Worm (Caenorhabditis elegans): ENCODE data around the gene cyp-13A5.
A peak's percentile ranks its signal among the peaks of the same experiment; 100 is the strongest.

The cyp-13A5 gene

DNA sequence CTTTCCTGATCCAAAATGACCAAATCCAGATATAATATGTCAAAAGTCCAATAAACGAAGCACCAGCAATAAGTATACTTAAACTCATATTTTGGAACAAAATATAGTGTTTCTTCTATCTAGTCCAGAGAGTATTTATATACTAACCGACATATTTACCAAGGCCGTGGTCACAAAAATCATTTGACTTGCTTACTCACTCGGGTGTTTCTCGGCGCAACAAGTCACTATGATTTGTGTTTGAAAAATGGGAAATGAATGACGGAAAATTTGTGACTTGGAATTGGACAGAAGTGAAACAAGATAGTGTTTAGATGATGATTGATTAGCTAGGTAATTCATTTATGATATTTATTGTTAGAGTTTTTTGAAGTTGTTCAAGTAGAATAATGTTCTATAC lies at the start of gene cyp-13A5:
cyp-13A5 (minus strand) TSS at position 112 of the 400 bp plus-strand sequence.
- TF ChIP-seq ztf-3 (GFP tag; optimal IDR thresholded peaks at IDR 0.05) (no peak), nhr-80 (tag; optimal IDR thresholded peaks at IDR 0.05) (peak; percentile 85), hmg-1.2 (GFP tag; IDR thresholded peaks at IDR 0.05) (no peak), lsy-27 (tag; optimal IDR thresholded peaks at IDR 0.05; ENCODE audit: borderline replicate concordance, insufficient read depth) (no peak), hsf-1 (GFP tag; IDR thresholded peaks at IDR 0.05) (no peak), ceh-91 (GFP tag; IDR thresholded peaks at IDR 0.05) (no peak), cebp-1 (GFP tag; IDR thresholded peaks at IDR 0.05) (no peak), cebp-1 (tag; optimal IDR thresholded peaks at IDR 0.05) (peak; percentile 19)

ce11 chrII:9849497-9849896 lies 49.3 kb upstream of the cyp-13A5 start, which contains the start of gene old-2:
TSS of gene old-2 (minus strand) at chrII:9849597.
- TF ChIP-seq lsy-27 (tag; optimal IDR thresholded peaks at IDR 0.05; ENCODE audit: borderline replicate concordance, insufficient read depth) (no peak), D2030.7 (GFP tag; IDR thresholded peaks at IDR 0.05) (no peak), chd-7 (tag; optimal IDR thresholded peaks at IDR 0.05) (no peak), T26A5.8 (tag; optimal IDR thresholded peaks at IDR 0.05) (no peak), F33H1.4 (GFP tag; IDR thresholded peaks at IDR 0.05) (no peak), cebp-2 (GFP tag; IDR thresholded peaks at IDR 0.05) (no peak), gei-17 (GFP tag; optimal IDR thresholded peaks at IDR 0.05) (no peak), F39B2.1 (GFP tag; IDR thresholded peaks at IDR 0.05) (no peak), tbx-9 (tag; optimal IDR thresholded peaks at IDR 0.05; ENCODE audit: borderline replicate concordance) (no peak), ztf-25 (GFP tag; IDR thresholded peaks at IDR 0.05) (no peak), let-526 (GFP tag; IDR thresholded peaks at IDR 0.05) (no peak), T07F8.4 (tag; optimal IDR thresholded peaks at IDR 0.05) (no peak), dox-1 (GFP tag; IDR thresholded peaks at IDR 0.05) (no peak)

DNA sequence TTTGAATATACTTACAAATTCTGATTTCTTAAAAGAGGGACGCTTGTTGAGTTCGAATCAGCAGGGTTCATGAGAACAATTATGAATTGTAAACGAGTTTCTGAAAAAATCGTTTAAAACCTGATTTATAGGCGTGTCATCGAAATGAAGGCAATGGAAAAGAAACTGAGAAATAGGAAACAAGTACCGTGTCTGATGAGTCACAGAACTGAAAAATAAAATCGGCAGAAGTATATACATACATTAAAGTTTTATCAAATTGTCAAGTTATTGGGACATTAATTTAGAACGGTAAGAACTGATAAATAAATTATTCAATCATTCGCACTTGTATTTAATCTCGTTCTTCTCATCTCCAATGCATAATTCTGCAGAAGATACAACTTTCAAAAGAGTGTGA lies 45.1 kb upstream of the cyp-13A5 start, which contains the start of gene chil-9:
chil-9 (minus strand) TSS at position 101 of the 400 bp plus-strand sequence.
- TF ChIP-seq akir-1 (GFP tag; optimal IDR thresholded peaks at IDR 0.05) (no peak), ztf-25 (GFP tag; IDR thresholded peaks at IDR 0.05) (no peak), ceh-100 (GFP tag; IDR thresholded peaks at IDR 0.05) (no peak), fkh-3 (tag; optimal IDR thresholded peaks at IDR 0.05) (no peak), cebp-2 (GFP tag; IDR thresholded peaks at IDR 0.05) (no peak), Y79H2A.3 (GFP tag; conservative IDR thresholded peaks at IDR 0.05) (no peak), tlf-1 (GFP tag; optimal IDR thresholded peaks at IDR 0.05) (no peak), zim-3 (tag; optimal IDR thresholded peaks at IDR 0.05) (no peak), lsl-1 (GFP tag; optimal IDR thresholded peaks at IDR 0.05) (no peak), attf-6 (GFP tag; IDR thresholded peaks at IDR 0.05) (no peak), nhr-90 (tag; optimal IDR thresholded peaks at IDR 0.05) (no peak), C17E4.6 (GFP tag; IDR thresholded peaks at IDR 0.05) (no peak), mes-4 (tag; optimal IDR thresholded peaks at IDR 0.05) (no peak), dox-1 (GFP tag; IDR thresholded peaks at IDR 0.05) (no peak), rcor-1 (GFP tag; IDR thresholded peaks at IDR 0.05) (no peak), let-526 (GFP tag; IDR thresholded peaks at IDR 0.05) (no peak), tbp1 (GFP tag; optimal IDR thresholded peaks at IDR 0.05) (no peak), F39B2.1 (GFP tag; IDR thresholded peaks at IDR 0.05) (no peak), ZK185.1 (tag; optimal IDR thresholded peaks at IDR 0.05; ENCODE audit: poor library complexity, severe bottlenecking) (no peak)

DNA sequence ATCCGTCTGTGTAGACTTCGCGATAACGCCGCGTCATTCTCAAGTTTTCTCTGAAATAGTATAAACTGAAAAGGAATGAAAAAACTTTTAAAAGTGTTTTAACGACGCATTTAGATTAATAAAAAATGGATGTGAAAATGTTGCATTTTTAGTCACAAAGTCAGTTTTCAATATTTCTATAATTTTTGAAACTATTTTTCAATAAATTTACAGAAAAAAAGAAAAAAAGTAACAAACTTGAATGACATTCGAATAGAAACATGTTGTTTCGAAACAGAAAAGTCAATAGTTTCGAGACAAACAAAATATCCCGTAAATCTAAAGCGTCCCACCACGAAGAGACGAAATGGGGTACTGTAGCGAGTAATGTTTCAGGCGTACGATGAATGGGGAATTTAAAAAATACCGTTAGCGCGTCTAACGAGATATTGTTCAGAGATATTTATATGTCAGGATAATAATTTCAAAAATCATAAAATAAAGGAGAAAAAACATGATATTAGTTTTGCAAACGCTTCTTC lies 41.9 kb upstream of the cyp-13A5 start, which contains the start of gene rnh-1.2:
rnh-1.2 (minus strand) TSS at position 51 of the 521 bp plus-strand sequence.
- no peak for TF ChIP-seq nfya-1 (tag; optimal IDR thresholded peaks at IDR 0.05; ENCODE audit: borderline replicate concordance, insufficient read depth)
- TF ChIP-seq madf-8 (GFP tag; conservative IDR thresholded peaks at IDR 0.05) = peak; percentile 88
- TF ChIP-seq hsf-1 (GFP tag; IDR thresholded peaks at IDR 0.05) = no peak
- TF ChIP-seq madf-6 (GFP tag; IDR thresholded peaks at IDR 0.05) = peak; percentile 96
- peak; percentile 81 for TF ChIP-seq F33H1.4 (GFP tag; IDR thresholded peaks at IDR 0.05)
- peak; percentile 79 for TF ChIP-seq xnd-1 (tag; optimal IDR thresholded peaks at IDR 0.05)
- TF ChIP-seq lsl-1 (GFP tag; optimal IDR thresholded peaks at IDR 0.05) = peak; percentile 87
- TF ChIP-seq ztf-28 (GFP tag; IDR thresholded peaks at IDR 0.05) = no peak
- TF ChIP-seq tlf-1 (GFP tag; optimal IDR thresholded peaks at IDR 0.05) = no peak
- TF ChIP-seq ceh-91 (GFP tag; IDR thresholded peaks at IDR 0.05) = no peak
